Fruit fly (Drosophila melanogaster) whole organism, embryonic: ENCODE results near the gene CG10165.
A peak's percentile ranks its signal among the peaks of the same experiment; 100 is the strongest.

Source experiments
- Atf6 ChIP-seq: fragments of 200-800 bp; sonication (Bioruptor generic); IDR thresholded peaks from 2 replicates; pipeline ENCODE4 v1.3.6; 2022; ENCODE audit warnings: missing biosample characterization, missing genetic modification characterization
- BEAF-32 ChIP-seq: fragments of 200-800 bp; sonication (Bioruptor generic); optimal IDR thresholded peaks from 3 replicates; lab custom pipeline; 2017; ENCODE audit warnings: missing biosample characterization, missing genetic modification characterization, mild to moderate bottlenecking, moderate library complexity, missing genetic modification reagents
- CG11456 ChIP-seq: fragments of 200-800 bp; sonication (Bioruptor generic); IDR thresholded peaks from 3 replicates; pipeline ENCODE4 v1.3.6; 2022; ENCODE audit warnings: missing biosample characterization, missing genetic modification characterization
- CG12155 ChIP-seq: fragments of 200-800 bp; sonication (Bioruptor generic); optimal IDR thresholded peaks from 3 replicates; lab custom pipeline; 2016; ENCODE audit warnings: missing biosample characterization, missing genetic modification characterization
- CG12659 ChIP-seq: fragments of 200-800 bp; sonication (Bioruptor generic); optimal IDR thresholded peaks from 3 replicates; lab custom pipeline; 2017; ENCODE audit warnings: mild to moderate bottlenecking, missing biosample characterization, missing genetic modification reagents, missing genetic modification characterization
- CG18764 ChIP-seq: fragments of 200-800 bp; sonication (Bioruptor generic); optimal IDR thresholded peaks from 3 replicates; lab custom pipeline; 2016; ENCODE audit warnings: missing biosample characterization, missing genetic modification characterization
- CG2116 ChIP-seq: fragments of 200-800 bp; sonication (Bioruptor generic); optimal IDR thresholded peaks from 3 replicates; lab custom pipeline; 2018; ENCODE audit warnings: missing biosample characterization, mild to moderate bottlenecking, missing genetic modification characterization
- CG2120 ChIP-seq: fragments of 200-800 bp; sonication (Bioruptor generic); optimal IDR thresholded peaks from 3 replicates; lab custom pipeline; 2016; ENCODE audit warnings: missing biosample characterization, missing genetic modification characterization
- CG2712 ChIP-seq: fragments of 200-800 bp; optimal IDR thresholded peaks from 3 replicates; lab custom pipeline; 2019; ENCODE audit warnings: missing biosample characterization, mild to moderate bottlenecking, missing genetic modification characterization, moderate library complexity
- CG32772 ChIP-seq: fragments of 200-800 bp; sonication (Bioruptor generic); IDR thresholded peaks from 2 replicates; pipeline ENCODE4 v1.3.6; 2022; ENCODE audit warnings: missing biosample characterization, missing genetic modification characterization
- CG33213 ChIP-seq: fragments of 200-800 bp; sonication (Bioruptor generic); optimal IDR thresholded peaks from 3 replicates; lab custom pipeline; 2016; ENCODE audit warnings: missing biosample characterization, missing genetic modification characterization
- CG34224 ChIP-seq: fragments of 200-800 bp; sonication (Bioruptor generic); IDR thresholded peaks from 3 replicates; pipeline ENCODE4 v1.3.6; 2022; ENCODE audit warnings: missing biosample characterization, missing genetic modification characterization; ENCODE audit not compliant: partially characterized antibody
- CG3838 ChIP-seq: fragments of 200-800 bp; sonication (Bioruptor generic); optimal IDR thresholded peaks from 3 replicates; lab custom pipeline; 2016; ENCODE audit warnings: missing biosample characterization, missing genetic modification characterization
- CG3847 ChIP-seq: fragments of 200-800 bp; sonication (Bioruptor generic); IDR thresholded peaks from 2 replicates; pipeline ENCODE4 v1.3.6; 2022; ENCODE audit warnings: missing biosample characterization, missing genetic modification characterization
- CG42726 ChIP-seq: fragments of 200-800 bp; sonication (Bioruptor generic); IDR thresholded peaks from 2 replicates; pipeline ENCODE4 v1.3.6; 2022; ENCODE audit warnings: missing biosample characterization, missing genetic modification characterization; ENCODE audit not compliant: partially characterized antibody
- CG4282 ChIP-seq: fragments of 200-800 bp; sonication (Bioruptor generic); optimal IDR thresholded peaks from 2 replicates; lab custom pipeline; 2016; ENCODE audit warnings: missing biosample characterization, missing genetic modification characterization
- CG6854 ChIP-seq: fragments of 200-800 bp; sonication (Bioruptor generic); optimal IDR thresholded peaks from 3 replicates; lab custom pipeline; 2017; ENCODE audit warnings: missing biosample characterization, mild to moderate bottlenecking, missing genetic modification characterization
- CG7357 ChIP-seq: fragments of 200-800 bp; sonication (Bioruptor generic); IDR thresholded peaks from 3 replicates; pipeline ENCODE4 v1.3.6; 2022; ENCODE audit warnings: missing biosample characterization, missing genetic modification characterization
- CG7745 ChIP-seq: fragments of 200-800 bp; sonication (Bioruptor generic); optimal IDR thresholded peaks from 2 replicates; lab custom pipeline; 2018; ENCODE audit warnings: missing biosample characterization, mild to moderate bottlenecking, missing genetic modification characterization, moderate library complexity
- CG8359 ChIP-seq: fragments of 200-800 bp; sonication (Bioruptor generic); optimal IDR thresholded peaks from 2 replicates; lab custom pipeline; 2017; ENCODE audit warnings: missing biosample characterization, mild to moderate bottlenecking, missing genetic modification characterization, borderline replicate concordance
- CG8765 ChIP-seq: fragments of 200-800 bp; sonication (Bioruptor generic); IDR thresholded peaks from 2 replicates; pipeline ENCODE4 v1.3.6; 2022; ENCODE audit warnings: missing biosample characterization, missing genetic modification characterization
- CG9727 ChIP-seq: fragments of 200-800 bp; sonication (Bioruptor generic); optimal IDR thresholded peaks from 3 replicates; lab custom pipeline; 2017; ENCODE audit warnings: missing biosample characterization, mild to moderate bottlenecking, missing genetic modification characterization
- CG9932 ChIP-seq: fragments of 200-800 bp; sonication (Bioruptor generic); IDR thresholded peaks from 2 replicates; pipeline ENCODE4 v1.3.6; 2022; ENCODE audit warnings: missing biosample characterization, missing genetic modification characterization
- D19A ChIP-seq: fragments of 200-800 bp; optimal IDR thresholded peaks from 3 replicates; lab custom pipeline; 2019; ENCODE audit warnings: missing biosample characterization, mild to moderate bottlenecking, missing genetic modification characterization, moderate library complexity
- Dref ChIP-seq: fragments of 200-800 bp; sonication (Bioruptor generic); IDR thresholded peaks from 2 replicates; pipeline ENCODE4 v1.3.6; 2022; ENCODE audit warnings: missing biosample characterization, missing genetic modification characterization
- HLH4C ChIP-seq: fragments of 200-800 bp; sonication (Bioruptor generic); IDR thresholded peaks from 3 replicates; pipeline ENCODE4 v1.3.6; 2022; ENCODE audit warnings: missing biosample characterization, missing genetic modification characterization; ENCODE audit not compliant: partially characterized antibody
- Hand ChIP-seq: fragments of 200-800 bp; sonication (Bioruptor generic); optimal IDR thresholded peaks from 2 replicates; lab custom pipeline; 2017; ENCODE audit warnings: mild to moderate bottlenecking, missing biosample characterization, missing genetic modification reagents, missing genetic modification characterization
- Lpt ChIP-seq: fragments of >200 bp; optimal IDR thresholded peaks from 2 replicates; lab custom pipeline; 2018; ENCODE audit warnings: missing biosample characterization, missing genetic modification characterization
- Max ChIP-seq: fragments of 200-800 bp; sonication (Bioruptor generic); optimal IDR thresholded peaks from 2 replicates; lab custom pipeline; 2016; ENCODE audit warnings: missing biosample characterization, mild to moderate bottlenecking, missing genetic modification characterization
- NFAT ChIP-seq: fragments of 200-800 bp; sonication (Bioruptor generic); IDR thresholded peaks from 2 replicates; pipeline ENCODE4 v1.3.6; 2022; ENCODE audit warnings: missing biosample characterization, missing genetic modification characterization
- Nf-YC ChIP-seq: fragments of 200-800 bp; optimal IDR thresholded peaks from 3 replicates; lab custom pipeline; 2019; ENCODE audit warnings: missing biosample characterization, mild to moderate bottlenecking, missing genetic modification characterization, moderate library complexity
- Rfx ChIP-seq: fragments of 200-800 bp; sonication (Bioruptor generic); IDR thresholded peaks from 2 replicates; pipeline ENCODE4 v1.3.6; 2022; ENCODE audit warnings: missing biosample characterization, missing genetic modification characterization
- Taf1 ChIP-seq: fragments of 200-800 bp; sonication (Bioruptor generic); IDR thresholded peaks from 2 replicates; pipeline ENCODE4 v1.3.6; 2022; ENCODE audit warnings: missing biosample characterization, missing genetic modification characterization
- ara ChIP-seq: fragments of 200-800 bp; sonication (Bioruptor generic); IDR thresholded peaks from 2 replicates; pipeline ENCODE4 v1.3.6; 2022; ENCODE audit warnings: missing biosample characterization, missing genetic modification characterization
- bowl ChIP-seq: fragments of 200-800 bp; sonication (Bioruptor generic); IDR thresholded peaks from 2 replicates; pipeline ENCODE4 v1.3.6; 2022; ENCODE audit warnings: missing biosample characterization, missing genetic modification characterization
- cg ChIP-seq: fragments of 200-800 bp; sonication (Bioruptor generic); optimal IDR thresholded peaks from 3 replicates; lab custom pipeline; 2019; ENCODE audit warnings: missing biosample characterization, mild to moderate bottlenecking, missing genetic modification characterization, moderate library complexity
- exex ChIP-seq: fragments of 200-800 bp; sonication (Bioruptor generic); optimal IDR thresholded peaks from 4 replicates; lab custom pipeline; 2018; ENCODE audit warnings: missing biosample characterization, mild to moderate bottlenecking, missing genetic modification characterization, moderate library complexity
- fd64A ChIP-seq: fragments of 200-800 bp; sonication (Bioruptor generic); optimal IDR thresholded peaks from 3 replicates; lab custom pipeline; 2018; ENCODE audit warnings: missing biosample characterization, mild to moderate bottlenecking, missing genetic modification characterization
- grau ChIP-seq: fragments of 200-800 bp; optimal IDR thresholded peaks from 3 replicates; lab custom pipeline; 2019; ENCODE audit warnings: missing biosample characterization, mild to moderate bottlenecking, missing genetic modification characterization, moderate library complexity
- gro ChIP-seq: fragments of 200-800 bp; sonication (Bioruptor generic); optimal IDR thresholded peaks from 2 replicates; lab custom pipeline; 2016; ENCODE audit warnings: missing biosample characterization, missing genetic modification characterization
- gt ChIP-seq: fragments of 200-800 bp; sonication (Bioruptor generic); IDR thresholded peaks from 2 replicates; pipeline ENCODE4 v1.3.6; 2022; ENCODE audit warnings: missing biosample characterization, missing genetic modification characterization
- h ChIP-seq: fragments of >200 bp; optimal IDR thresholded peaks from 2 replicates; lab custom pipeline; 2017
- hb ChIP-seq: fragments of 200-800 bp; sonication (Bioruptor generic); IDR thresholded peaks from 3 replicates; pipeline ENCODE4 v1.3.6; 2022; ENCODE audit warnings: missing biosample characterization, missing genetic modification characterization; ENCODE audit not compliant: partially characterized antibody
- jumu ChIP-seq: fragments of 200-800 bp; sonication (Bioruptor generic); optimal IDR thresholded peaks from 3 replicates; lab custom pipeline; 2016; ENCODE audit warnings: missing biosample characterization, missing genetic modification characterization
- salm ChIP-seq: fragments of 200-800 bp; sonication (Bioruptor generic); optimal IDR thresholded peaks from 2 replicates; lab custom pipeline; 2018; ENCODE audit warnings: missing biosample characterization, mild to moderate bottlenecking, missing genetic modification characterization
- scrt ChIP-seq: fragments of 200-800 bp; sonication (Bioruptor generic); optimal IDR thresholded peaks from 2 replicates; lab custom pipeline; 2018; ENCODE audit warnings: missing biosample characterization, mild to moderate bottlenecking, missing genetic modification characterization, moderate library complexity
- sim ChIP-seq: fragments of 200-800 bp; sonication (Bioruptor generic); IDR thresholded peaks from 2 replicates; pipeline ENCODE4 v1.3.6; 2022; ENCODE audit warnings: missing biosample characterization, missing genetic modification characterization
- so ChIP-seq: fragments of 200-800 bp; sonication (Bioruptor generic); IDR thresholded peaks from 3 replicates; pipeline ENCODE4 v1.3.6; 2022; ENCODE audit warnings: missing biosample characterization, missing genetic modification characterization
- ssp ChIP-seq: fragments of 200-800 bp; sonication (Bioruptor generic); IDR thresholded peaks from 2 replicates; pipeline ENCODE4 v1.3.6; 2022; ENCODE audit warnings: missing biosample characterization, missing genetic modification characterization
- usp ChIP-seq: fragments of >200 bp; optimal IDR thresholded peaks from 2 replicates; lab custom pipeline; 2017; ENCODE audit warnings: missing biosample characterization, missing genetic modification characterization

CG10165 gene

dm6 chr2L:19492934-19493686 lies 37.0 kb downstream of the CG10165 start, which contains the start of the genes swm and Ctu2 (continued):
- TF ChIP-seq BEAF-32 (GFP tag; lab: Kevin White, UChicago): peak; percentile 81
- TF ChIP-seq Dref (GFP tag; lab: Robert Waterston, UW): peak; percentile 81
- TF ChIP-seq CG11456 (GFP tag; lab: Robert Waterston, UW): no peak
- TF ChIP-seq fd64A: no peak
- peak; percentile 94 for TF ChIP-seq cg
- TF ChIP-seq hb: peak; percentile 62; the same call in 1 of the 3 replicates
- TF ChIP-seq CG3838: no peak
- no peak for TF ChIP-seq bowl (GFP tag; lab: Robert Waterston, UW)
- TF ChIP-seq ssp (GFP tag; lab: Robert Waterston, UW): 0 out of 2 replicates have a peak, but pooled peaks have one; percentile 12
- TF ChIP-seq CG18764 (GFP tag; lab: Kevin White, UChicago): no peak
- no peak for TF ChIP-seq CG33213 (GFP tag; lab: Kevin White, UChicago)
- TF ChIP-seq Rfx (GFP tag; lab: Robert Waterston, UW): peak; percentile 76
- TF ChIP-seq salm (tag; lab: Kevin White, UChicago): no peak
- TF ChIP-seq HLH4C (GFP tag; lab: Robert Waterston, UW): peak; percentile 67
- TF ChIP-seq CG9727 (GFP tag; lab: Kevin White, UChicago): peak; percentile 71
- TF ChIP-seq h (lab: Kevin White, UChicago): no peak
- TF ChIP-seq CG7357 (GFP tag; lab: Robert Waterston, UW): 0 out of 3 replicates have a peak, but pooled peaks have one; percentile 36
- TF ChIP-seq CG7745 (tag; lab: Kevin White, UChicago): no peak
- peak; percentile 81 for TF ChIP-seq CG2712 (tag; lab: Kevin White, UChicago)
- no peak for TF ChIP-seq Lpt
- TF ChIP-seq CG4282: no peak
- no peak for TF ChIP-seq gt (GFP tag; lab: Robert Waterston, UW)
- no peak for TF ChIP-seq gro (GFP tag; lab: Kevin White, UChicago)
- TF ChIP-seq usp (GFP tag; lab: Kevin White, UChicago): no peak
- TF ChIP-seq grau (tag; lab: Kevin White, UChicago): peak; percentile 83
- TF ChIP-seq CG9932: peak; percentile 83
- TF ChIP-seq CG32772 (GFP tag; lab: Robert Waterston, UW): peak; percentile 35; the same call in 1 of the 2 replicates
- peak; percentile 2 for TF ChIP-seq Max (GFP tag; lab: Kevin White, UChicago)
- TF ChIP-seq Nf-YC (tag; lab: Kevin White, UChicago): peak; percentile 77
- TF ChIP-seq jumu: no peak
- peak; percentile 52 for TF ChIP-seq Hand (GFP tag; lab: Kevin White, UChicago)
- peak; percentile 71 for TF ChIP-seq CG34224 (GFP tag; lab: Robert Waterston, UW)
- no peak for TF ChIP-seq CG8765 (GFP tag; lab: Robert Waterston, UW)
- peak; percentile 47 for TF ChIP-seq CG2120 (GFP tag; lab: Kevin White, UChicago)
- TF ChIP-seq Taf1 (GFP tag; lab: Robert Waterston, UW): no peak; the same call in 1 of the 2 replicates
- peak; percentile 60 for TF ChIP-seq CG12155 (GFP tag; lab: Kevin White, UChicago)
- no peak for TF ChIP-seq NFAT (GFP tag; lab: Robert Waterston, UW)
- TF ChIP-seq CG2116: peak; percentile 98
- TF ChIP-seq ara: no peak
- peak; percentile 82 for TF ChIP-seq CG12659 (GFP tag; lab: Kevin White, UChicago)
- TF ChIP-seq Atf6 (GFP tag; lab: Robert Waterston, UW): no peak; the same call in 1 of the 2 replicates
- TF ChIP-seq scrt (GFP tag; lab: Kevin White, UChicago): no peak
- peak; percentile 66 for TF ChIP-seq CG3847 (GFP tag; lab: Robert Waterston, UW)
- no peak for TF ChIP-seq D19A (tag; lab: Kevin White, UChicago)
- TF ChIP-seq CG8359 (GFP tag; lab: Kevin White, UChicago): no peak
- TF ChIP-seq so (GFP tag; lab: Robert Waterston, UW): no peak
- TF ChIP-seq exex (tag; lab: Kevin White, UChicago): peak; percentile 50
- TF ChIP-seq sim: no peak
- no peak for TF ChIP-seq CG6854
- 0 out of 2 replicates have a peak, but pooled peaks have one; percentile 11 for TF ChIP-seq CG42726 (GFP tag; lab: Robert Waterston, UW)
